Worm (Caenorhabditis elegans): ENCODE measurements around the gene col-87.

The col-87 gene

DNA sequence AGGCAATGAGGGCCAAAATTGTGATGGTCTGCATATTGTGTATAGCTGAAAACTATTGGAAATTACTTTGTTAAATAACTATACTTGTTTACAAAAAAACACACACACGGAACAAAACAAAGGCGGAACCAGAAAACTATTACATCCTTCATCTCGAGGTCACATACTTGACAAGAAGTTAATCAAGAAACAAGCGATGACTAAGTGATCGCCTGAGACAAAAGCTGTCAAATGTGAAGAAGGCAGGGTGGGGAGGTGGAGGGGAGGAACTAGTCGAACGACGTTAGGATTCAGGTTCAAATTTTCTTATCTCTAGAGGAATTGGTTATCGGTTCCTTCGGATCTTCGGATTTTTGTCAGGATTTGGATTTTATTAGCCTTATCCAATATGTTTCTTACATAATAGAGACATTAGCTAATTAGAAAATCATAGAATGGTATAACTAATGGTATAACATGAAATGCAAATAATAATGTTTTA, 14.7 kb upstream of the col-87 start, which contains the start of gene cpg-7:
Gene cpg-7 (minus strand): TSS at position 51 of the 481 bp plus-strand sequence.
- TF ChIP-seq ztf-7 (tag; optimal IDR thresholded peaks at IDR 0.05) (no peak), ZK546.5 (tag; optimal IDR thresholded peaks at IDR 0.05) (no peak), R02D3.7 (tag; optimal IDR thresholded peaks at IDR 0.05) (no peak), mxl-3 (GFP tag; optimal IDR thresholded peaks at IDR 0.05) (no peak), daf-19 (GFP tag; conservative IDR thresholded peaks at IDR 0.05) (no peak), rbr-2 (tag; optimal IDR thresholded peaks at IDR 0.05) (no peak), lir-3 (tag; optimal IDR thresholded peaks at IDR 0.05) (no peak), hlh-11 (tag; optimal IDR thresholded peaks at IDR 0.05) (no peak), dmd-6 (GFP tag; IDR thresholded peaks at IDR 0.05) (no peak), unc-62 (GFP tag; optimal IDR thresholded peaks at IDR 0.05 in 1 of 2) (no peak), unc-62 (tag; optimal IDR thresholded peaks at IDR 0.05) (no peak), daf-12 (tag; optimal IDR thresholded peaks at IDR 0.05) (no peak), unc-130 (GFP tag; optimal IDR thresholded peaks at IDR 0.05) (no peak), mes-2 (tag; optimal IDR thresholded peaks at IDR 0.05; ENCODE audit: poor library complexity, severe bottlenecking) (no peak), nhr-28 (tag; optimal IDR thresholded peaks at IDR 0.05) (no peak), zfp-2 (tag; optimal IDR thresholded peaks at IDR 0.05) (no peak)

DNA sequence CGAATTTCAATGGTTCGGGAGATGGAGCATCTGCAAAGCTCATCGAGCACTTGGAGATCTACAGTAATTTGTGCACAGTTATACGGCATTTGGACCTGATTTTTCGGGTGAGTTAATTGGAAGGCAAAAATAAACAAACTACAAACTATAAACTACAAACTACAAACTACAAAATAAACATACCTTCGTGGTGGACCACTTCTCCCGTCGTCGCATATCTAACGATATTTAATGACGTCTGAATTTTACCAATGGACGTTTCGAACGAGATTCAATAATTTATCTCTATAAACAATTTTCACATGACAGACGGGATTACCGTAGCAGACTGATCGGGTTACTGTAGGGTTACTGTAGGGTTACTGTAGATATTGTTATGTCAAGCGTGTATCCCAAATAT, 11.7 kb upstream of the col-87 start:
- peak in 1 of 2 experiments; percentile 80 for TF ChIP-seq unc-62 (GFP tag; optimal IDR thresholded peaks at IDR 0.05 in 1 of 2)
- no peak for TF ChIP-seq unc-62 (tag; optimal IDR thresholded peaks at IDR 0.05)
- TF ChIP-seq F37D6.2 (tag; optimal IDR thresholded peaks at IDR 0.05): no peak

DNA sequence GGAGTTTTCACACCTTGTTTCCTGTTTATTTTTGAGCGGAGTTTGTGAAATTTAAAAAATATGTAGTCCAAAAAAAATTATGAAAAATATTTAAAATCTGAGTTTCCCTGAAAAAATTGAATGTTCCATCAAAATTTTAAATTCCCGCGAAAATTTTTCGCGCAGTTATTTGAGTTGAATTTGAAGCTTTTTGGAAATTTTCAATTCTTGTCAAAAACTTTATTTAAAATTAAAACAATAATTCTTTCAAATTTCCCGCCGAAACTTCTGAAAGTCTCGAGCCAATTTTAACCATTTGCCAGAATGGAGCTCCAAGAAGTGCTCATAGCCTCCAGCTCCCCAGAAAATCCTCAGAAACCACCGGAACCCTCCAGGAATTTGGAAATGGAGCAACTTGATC, 10.0 kb upstream of the col-87 start, which contains the start of gene gur-4:
Gene gur-4 (plus strand): TSS at position 301 of the 400 bp plus-strand sequence.
- TF ChIP-seq F49E8.2 (tag; optimal IDR thresholded peaks at IDR 0.05; ENCODE audit: borderline replicate concordance): no peak
- TF ChIP-seq mxl-3 (GFP tag; optimal IDR thresholded peaks at IDR 0.05): no peak
- TF ChIP-seq pqm-1 (tag; optimal IDR thresholded peaks at IDR 0.05): no peak

DNA sequence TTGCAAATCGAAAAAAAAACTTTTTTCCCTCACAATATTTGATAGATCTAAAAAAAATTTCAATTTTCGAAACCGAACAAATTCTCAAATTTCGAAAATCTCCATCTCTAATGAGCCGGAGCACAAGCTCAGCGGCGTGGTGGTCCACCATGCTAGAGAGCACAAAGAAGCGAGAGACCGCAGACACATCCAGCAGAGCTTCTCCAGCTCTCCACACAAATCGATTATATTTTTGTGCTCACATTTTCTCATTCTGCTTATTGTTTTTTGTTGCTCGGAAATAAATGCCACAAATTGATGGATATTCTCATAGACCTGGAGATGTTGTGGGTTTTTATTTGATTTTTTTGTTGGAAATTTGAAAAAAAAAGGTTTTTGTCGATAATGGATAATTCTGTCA, 7.6 kb upstream of the col-87 start:
- TF ChIP-seq unc-62 (GFP tag; optimal IDR thresholded peaks at IDR 0.05 in 1 of 2) (peak in 1 of 2 experiments; percentile 29), unc-62 (tag; optimal IDR thresholded peaks at IDR 0.05) (no peak), Y48G9A.11 (GFP tag; IDR thresholded peaks at IDR 0.05) (no peak)

DNA sequence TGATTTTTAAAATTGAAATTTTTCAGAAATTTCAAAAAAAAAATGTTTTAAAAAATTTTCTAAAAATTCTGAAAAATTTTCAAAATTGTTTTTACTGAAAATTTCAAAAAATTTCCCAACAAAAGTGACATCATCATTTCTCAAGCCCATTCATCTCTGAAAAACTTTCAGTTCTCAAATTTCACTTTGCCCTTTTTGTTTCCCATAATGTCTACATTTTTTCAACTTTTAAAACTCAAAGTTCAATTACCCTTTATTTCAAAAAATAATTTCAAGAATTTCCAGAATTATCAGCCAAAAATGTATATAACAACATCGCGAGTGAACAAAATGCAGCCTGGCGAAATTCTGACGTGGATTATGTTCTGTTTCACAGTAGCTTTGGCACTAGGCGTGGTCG, 6.5 kb upstream of the col-87 start, which contains the start of gene bkip-1:
Gene bkip-1 (plus strand): TSS at position 301 of the 400 bp plus-strand sequence.
- no peak for TF ChIP-seq hif-1 (tag; optimal IDR thresholded peaks at IDR 0.05)
- no peak for TF ChIP-seq zfp-2 (tag; optimal IDR thresholded peaks at IDR 0.05)
- no peak for TF ChIP-seq ztf-11 (tag; optimal IDR thresholded peaks at IDR 0.05)
- TF ChIP-seq unc-130 (GFP tag; optimal IDR thresholded peaks at IDR 0.05): no peak
- TF ChIP-seq nhr-237 (tag; optimal IDR thresholded peaks at IDR 0.05): no peak
- no peak for TF ChIP-seq nhr-111 (GFP tag; optimal IDR thresholded peaks at IDR 0.05)
- no peak for TF ChIP-seq spr-3 (GFP tag; optimal IDR thresholded peaks at IDR 0.05)
- TF ChIP-seq aly-2 (tag; optimal IDR thresholded peaks at IDR 0.05): no peak
- TF ChIP-seq zag-1 (tag; optimal IDR thresholded peaks at IDR 0.05): no peak
- no peak for TF ChIP-seq nhr-28 (tag; optimal IDR thresholded peaks at IDR 0.05)
- TF ChIP-seq egl-43 (GFP tag; IDR thresholded peaks at IDR 0.05): no peak

DNA sequence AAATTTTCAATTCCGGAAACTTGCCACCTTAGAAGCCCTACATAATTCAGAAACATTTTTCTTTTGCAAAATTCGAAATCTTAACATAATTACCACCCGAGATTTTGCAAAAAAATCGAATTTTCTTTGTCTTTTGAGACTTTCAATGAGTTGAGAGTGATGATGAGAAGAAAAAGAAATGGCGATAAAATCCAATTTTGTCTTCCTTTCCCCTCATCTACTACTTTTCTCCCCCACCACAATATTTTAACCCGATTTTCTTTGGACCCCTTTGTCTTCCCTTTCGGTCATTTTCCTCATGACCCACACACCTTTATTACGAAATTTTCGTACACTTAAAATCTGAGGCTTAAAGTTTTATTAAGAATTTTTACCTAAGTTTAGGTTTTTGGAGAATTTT, 3.9 kb upstream of the col-87 start:
- TF ChIP-seq unc-62 (GFP tag; optimal IDR thresholded peaks at IDR 0.05 in 1 of 2): no peak
- no peak for TF ChIP-seq unc-62 (tag; optimal IDR thresholded peaks at IDR 0.05)
- no peak for TF ChIP-seq hlh-11 (tag; optimal IDR thresholded peaks at IDR 0.05)
- TF ChIP-seq pqm-1 (tag; optimal IDR thresholded peaks at IDR 0.05): no peak
- TF ChIP-seq ctbp-1 (GFP tag; IDR thresholded peaks at IDR 0.05): no peak
- no peak for TF ChIP-seq mes-2 (tag; optimal IDR thresholded peaks at IDR 0.05; ENCODE audit: poor library complexity, severe bottlenecking)
- TF ChIP-seq lin-15B (tag; optimal IDR thresholded peaks at IDR 0.05): no peak
- no peak for TF ChIP-seq nhr-77 (tag; optimal IDR thresholded peaks at IDR 0.05)
- TF ChIP-seq F26F4.8 (GFP tag; conservative IDR thresholded peaks at IDR 0.05): no peak

Data from whole organism, L4 larva.